Fruit fly (Drosophila melanogaster): ENCODE measurements around the gene CG7768.

CG7768 gene

DNA sequence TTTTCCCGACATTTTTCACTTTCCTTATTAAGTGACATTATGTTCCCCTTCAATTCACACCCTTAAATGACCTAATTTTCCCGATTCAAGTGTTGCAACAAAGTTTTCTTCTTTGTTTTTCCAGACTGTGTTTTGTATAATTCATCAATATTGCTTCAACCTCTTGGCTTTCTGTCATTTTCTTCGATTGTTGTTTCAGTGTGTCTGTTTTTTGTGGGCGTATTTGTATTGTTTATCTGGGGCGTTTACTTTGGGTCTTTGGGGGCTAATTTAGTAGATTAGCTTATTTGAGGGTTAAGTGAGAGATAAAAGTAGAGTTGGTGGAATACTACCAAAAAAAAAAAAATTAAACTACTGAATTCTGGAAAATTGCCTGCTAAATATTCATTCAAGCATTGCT is 22.3 kb upstream of the CG7768 start (continued):
- TF ChIP-seq CG15601 (tag; optimal IDR thresholded peaks at IDR 0.05), result peak; percentile 81
- TF ChIP-seq CG2678 (tag; optimal IDR thresholded peaks at IDR 0.05), result peak; percentile 69
- TF ChIP-seq CG11085 (GFP tag; IDR thresholded peaks at IDR 0.05), result no peak
- no peak for TF ChIP-seq Drgx (GFP tag; IDR thresholded peaks at IDR 0.05)
- peak; percentile 61 for TF ChIP-seq wek (GFP tag; optimal IDR thresholded peaks at IDR 0.05)
- peak; percentile 2 for TF ChIP-seq trem (tag; optimal IDR thresholded peaks at IDR 0.05)
- TF ChIP-seq CG6765 (GFP tag; optimal IDR thresholded peaks at IDR 0.05), result peak; percentile 26
- no peak for TF ChIP-seq hkb (optimal IDR thresholded peaks at IDR 0.05)
- TF ChIP-seq hkb (GFP tag; IDR thresholded peaks at IDR 0.05), result peak; percentile 48; the same call in 1 of the 2 replicates
- peak; percentile 10 for TF ChIP-seq Lhr (GFP tag; optimal IDR thresholded peaks at IDR 0.05)
- no peak for TF ChIP-seq Ada2b (GFP tag; IDR thresholded peaks at IDR 0.05)
- peak; percentile 55 for TF ChIP-seq PHDP (tag; optimal IDR thresholded peaks at IDR 0.05)
- TF ChIP-seq CG13287 (GFP tag; IDR thresholded peaks at IDR 0.05; ENCODE audit: partially characterized antibody), result no peak
- peak; percentile 79 for TF ChIP-seq lab (GFP tag; optimal IDR thresholded peaks at IDR 0.05)
- TF ChIP-seq CG15011 (GFP tag; optimal IDR thresholded peaks at IDR 0.05), result peak; percentile 36
- TF ChIP-seq tio (GFP tag; optimal IDR thresholded peaks at IDR 0.05), result peak; percentile 17
- peak; percentile 17; the same call in 1 of the 2 replicates for TF ChIP-seq HLH3B (GFP tag; IDR thresholded peaks at IDR 0.05)
- TF ChIP-seq Bteb2 (GFP tag; optimal IDR thresholded peaks at IDR 0.05), result peak; percentile 29
- TF ChIP-seq CG15269 (tag; optimal IDR thresholded peaks at IDR 0.05), result peak; percentile 61
- no peak for TF ChIP-seq Bdp1 (GFP tag; optimal IDR thresholded peaks at IDR 0.05)
- TF ChIP-seq CG17829 (tag; optimal IDR thresholded peaks at IDR 0.05), result no peak
- no peak for TF ChIP-seq CG2129 (GFP tag; IDR thresholded peaks at IDR 0.05; ENCODE audit: partially characterized antibody)
- peak; percentile 4 for TF ChIP-seq da (GFP tag; optimal IDR thresholded peaks at IDR 0.05)
- TF ChIP-seq Sox102F (GFP tag; optimal IDR thresholded peaks at IDR 0.05), result peak; percentile 45
- peak; percentile 17 for TF ChIP-seq tup (GFP tag; optimal IDR thresholded peaks at IDR 0.05)
- peak; percentile 15 for TF ChIP-seq grau (tag; optimal IDR thresholded peaks at IDR 0.05)
- peak; percentile 36 for TF ChIP-seq CG13123 (GFP tag; optimal IDR thresholded peaks at IDR 0.05)
- peak; percentile 1 for TF ChIP-seq CG10654 (GFP tag; optimal IDR thresholded peaks at IDR 0.05)
- TF ChIP-seq CG17359 (tag; optimal IDR thresholded peaks at IDR 0.05), result peak; percentile 64
- TF ChIP-seq CrebB (tag; optimal IDR thresholded peaks at IDR 0.05), result peak; percentile 23
- TF ChIP-seq CG18476 (GFP tag; optimal IDR thresholded peaks at IDR 0.05), result peak; percentile 9
- peak; percentile 70 for TF ChIP-seq Med (GFP tag)
- peak in 1 of 2 experiments; percentile 10 for TF ChIP-seq insv (GFP tag; optimal IDR thresholded peaks at IDR 0.05)
- TF ChIP-seq CG7987 (GFP tag; optimal IDR thresholded peaks at IDR 0.05), result peak; percentile 65
- peak; percentile 82 for TF ChIP-seq Awh (GFP tag; IDR thresholded peaks at IDR 0.05)
- no peak for TF ChIP-seq ac (GFP tag; optimal IDR thresholded peaks at IDR 0.05)
- peak; percentile 30 for TF ChIP-seq CHES-1-like (GFP tag; optimal IDR thresholded peaks at IDR 0.05)
- peak; percentile 40 for TF ChIP-seq tap (tag; optimal IDR thresholded peaks at IDR 0.05)
- TF ChIP-seq CG11398 (GFP tag; optimal IDR thresholded peaks at IDR 0.05), result peak; percentile 64
- peak; percentile 39 for TF ChIP-seq CG2202 (tag; optimal IDR thresholded peaks at IDR 0.05)
- TF ChIP-seq bsh (GFP tag; optimal IDR thresholded peaks at IDR 0.05), result peak in 1 of 2 experiments; percentile 58
- TF ChIP-seq CG15696 (tag; optimal IDR thresholded peaks at IDR 0.05), result no peak
- TF ChIP-seq CG17328 (GFP tag; IDR thresholded peaks at IDR 0.05), result 0 out of 2 replicates have a peak, but pooled peaks have one; percentile 12
- TF ChIP-seq Camta (GFP tag; optimal IDR thresholded peaks at IDR 0.05), result peak; percentile 43
- TF ChIP-seq caup (GFP tag; optimal IDR thresholded peaks at IDR 0.05; ENCODE audit: severe bottlenecking), result peak; percentile 55
- peak; percentile 38 for TF ChIP-seq CG5180 (GFP tag; optimal IDR thresholded peaks at IDR 0.05)
- TF ChIP-seq CG3281 (GFP tag; optimal IDR thresholded peaks at IDR 0.05), result peak; percentile 31
- TF ChIP-seq CG15514 (GFP tag; optimal IDR thresholded peaks at IDR 0.05), result peak; percentile 29
- TF ChIP-seq Ravus (GFP tag; IDR thresholded peaks at IDR 0.05), result no peak
- TF ChIP-seq dmrt11E (tag; optimal IDR thresholded peaks at IDR 0.05), result peak; percentile 10

Data from whole organism, embryonic.